Worm (Caenorhabditis elegans) whole organism, L2 larva: ENCODE measurements around the gene irg-4.

Experiments
- C34F6.9 ChIP-seq: fragments of 150-350 bp; optimal IDR thresholded peaks from 2 replicates; lab custom pipeline; 2014; ENCODE audit warnings: missing biosample characterization, missing genetic modification characterization
- F13H6.1 ChIP-seq: sonication (generic microtip); optimal IDR thresholded peaks from 2 replicates; lab custom pipeline; 2016; ENCODE audit warnings: missing genetic modification characterization, missing compliant biosample characterization
- R02D3.7 ChIP-seq: fragments of 150-350 bp; optimal IDR thresholded peaks from 2 replicates; lab custom pipeline; 2014; ENCODE audit warnings: missing biosample characterization, missing genetic modification characterization
- Y55F3AM.14 ChIP-seq: fragments of 200-800 bp; sonication (Bioruptor generic); optimal IDR thresholded peaks from 2 replicates; lab custom pipeline; 2018; ENCODE audit warnings: mild to moderate bottlenecking, missing genetic modification characterization, missing compliant biosample characterization
- ZK546.5 ChIP-seq: sonication (generic microtip); optimal IDR thresholded peaks from 2 replicates; lab custom pipeline; 2017; ENCODE audit warnings: missing biosample characterization, missing genetic modification characterization
- alr-1 ChIP-seq: fragments of 150-350 bp; optimal IDR thresholded peaks from 2 replicates; lab custom pipeline; 2014; ENCODE audit warnings: missing biosample characterization, missing genetic modification characterization
- aly-2 ChIP-seq: fragments of 150-350 bp; optimal IDR thresholded peaks from 2 replicates; lab custom pipeline; 2014; ENCODE audit warnings: missing biosample characterization, missing genetic modification characterization
- ama-1 ChIP-seq: fragments of 150-350 bp; optimal IDR thresholded peaks from 2 replicates; lab custom pipeline; 2018; ENCODE audit warnings: inconsistent platforms
- blmp-1 ChIP-seq: sonication (generic microtip); optimal IDR thresholded peaks from 2 replicates; lab custom pipeline; 2017; ENCODE audit warnings: missing genetic modification characterization, mild to moderate bottlenecking, missing compliant biosample characterization, antibody characterized with exemption, moderate library complexity; ENCODE audit not compliant: insufficient read depth
- ceh-16 ChIP-seq: fragments of 150-350 bp; optimal IDR thresholded peaks from 2 replicates; lab custom pipeline; 2014; ENCODE audit warnings: missing biosample characterization, missing genetic modification characterization
- ceh-82 ChIP-seq: fragments of 150-350 bp; optimal IDR thresholded peaks from 2 replicates; lab custom pipeline; 2014; ENCODE audit warnings: missing biosample characterization, missing genetic modification characterization
- crh-2 ChIP-seq: sonication (generic microtip); optimal IDR thresholded peaks from 2 replicates; lab custom pipeline; 2017; ENCODE audit warnings: missing biosample characterization, missing genetic modification characterization
- dmd-4 ChIP-seq: sonication (generic microtip); optimal IDR thresholded peaks from 2 replicates; lab custom pipeline; 2017; ENCODE audit warnings: missing biosample characterization, missing genetic modification characterization
- egl-27 ChIP-seq: sonication (generic microtip); optimal IDR thresholded peaks from 3 replicates; lab custom pipeline; 2017; ENCODE audit warnings: missing biosample characterization, missing genetic modification reagents, missing genetic modification characterization
- elt-1 ChIP-seq: fragments of 150-350 bp; optimal IDR thresholded peaks from 2 replicates; lab custom pipeline; 2014; ENCODE audit warnings: missing biosample characterization, missing genetic modification characterization
- elt-3 ChIP-seq: sonication (generic microtip); optimal IDR thresholded peaks from 2 replicates; lab custom pipeline; 2017; ENCODE audit warnings: missing biosample characterization, missing genetic modification characterization
- fos-1 ChIP-seq: fragments of 150-350 bp; optimal IDR thresholded peaks from 2 replicates; lab custom pipeline; 2014; ENCODE audit warnings: missing biosample characterization, missing genetic modification characterization
- gmeb-1 ChIP-seq: fragments of 150-350 bp; optimal IDR thresholded peaks from 2 replicates; lab custom pipeline; 2014; ENCODE audit warnings: missing biosample characterization, missing genetic modification characterization
- lin-11 ChIP-seq: fragments of 150-350 bp; sonication (generic microtip); optimal IDR thresholded peaks from 2 replicates; lab custom pipeline; 2014; ENCODE audit warnings: missing biosample characterization, missing genetic modification characterization, inconsistent platforms, mixed read lengths
- lin-13 ChIP-seq: fragments of 150-350 bp; optimal IDR thresholded peaks from 2 replicates; lab custom pipeline; 2014; ENCODE audit warnings: missing biosample characterization, missing genetic modification reagents, missing genetic modification characterization
- lin-39 ChIP-seq: fragments of 150-350 bp; optimal IDR thresholded peaks from 2 replicates; lab custom pipeline; 2014; ENCODE audit warnings: missing biosample characterization, missing genetic modification reagents, missing genetic modification characterization
- lsy-2 ChIP-seq, 2 experiments: fragments of 150-350 bp in 1 of 2; sonication (generic microtip) in 1 of 2; optimal IDR thresholded peaks; 2 replicates each; lab custom pipeline; 2014 to 2017; ENCODE audit warnings: missing biosample characterization in 2 of 2, missing genetic modification characterization in 2 of 2
- mab-5 ChIP-seq: fragments of 150-350 bp; optimal IDR thresholded peaks from 2 replicates; lab custom pipeline; 2014; ENCODE audit warnings: missing biosample characterization, missing genetic modification characterization
- mbf-1 ChIP-seq: sonication (generic microtip); optimal IDR thresholded peaks from 2 replicates; lab custom pipeline; 2017; ENCODE audit warnings: missing biosample characterization, missing genetic modification characterization
- mdl-1 ChIP-seq, 2 experiments: fragments of 150-350 bp in 1 of 2; sonication (generic microtip) in 1 of 2; optimal IDR thresholded peaks; 2 replicates each; lab custom pipeline; 2017; ENCODE audit warnings: missing biosample characterization in 2 of 2, missing genetic modification characterization in 2 of 2
- nhr-10 ChIP-seq: sonication (generic microtip); optimal IDR thresholded peaks from 2 replicates; lab custom pipeline; 2017; ENCODE audit warnings: missing biosample characterization, missing genetic modification characterization
- nhr-11 ChIP-seq: fragments of 150-350 bp; optimal IDR thresholded peaks from 2 replicates; lab custom pipeline; 2014; ENCODE audit warnings: missing biosample characterization, missing genetic modification characterization
- nhr-12 ChIP-seq: fragments of 150-350 bp; optimal IDR thresholded peaks from 2 replicates; lab custom pipeline; 2014; ENCODE audit warnings: missing biosample characterization, missing genetic modification characterization
- nhr-129 ChIP-seq: fragments of 150-350 bp; optimal IDR thresholded peaks from 2 replicates; lab custom pipeline; 2014; ENCODE audit warnings: missing biosample characterization, missing genetic modification characterization
- nhr-21 ChIP-seq: fragments of 150-350 bp; optimal IDR thresholded peaks from 2 replicates; lab custom pipeline; 2014; ENCODE audit warnings: missing biosample characterization, missing genetic modification characterization
- nhr-23 ChIP-seq: fragments of 150-350 bp; optimal IDR thresholded peaks from 2 replicates; lab custom pipeline; 2014; ENCODE audit warnings: missing biosample characterization, missing genetic modification reagents, missing genetic modification characterization
- nhr-237 ChIP-seq: fragments of 150-350 bp; optimal IDR thresholded peaks from 2 replicates; lab custom pipeline; 2014; ENCODE audit warnings: missing biosample characterization, missing genetic modification characterization
- nhr-25 ChIP-seq: fragments of 150-350 bp; sonication (generic microtip); optimal IDR thresholded peaks from 3 replicates; lab custom pipeline; 2014; ENCODE audit warnings: missing biosample characterization, missing genetic modification characterization
- nhr-6 ChIP-seq: fragments of 150-350 bp; optimal IDR thresholded peaks from 2 replicates; lab custom pipeline; 2014; ENCODE audit warnings: missing biosample characterization, missing genetic modification characterization
- nhr-77 ChIP-seq: fragments of 150-350 bp; optimal IDR thresholded peaks from 2 replicates; lab custom pipeline; 2014; ENCODE audit warnings: missing biosample characterization, missing genetic modification characterization
- peb-1 ChIP-seq: fragments of 150-350 bp; optimal IDR thresholded peaks from 2 replicates; lab custom pipeline; 2014; ENCODE audit warnings: missing biosample characterization, missing genetic modification characterization
- sem-4 ChIP-seq: fragments of 150-350 bp; optimal IDR thresholded peaks from 2 replicates; lab custom pipeline; 2014; ENCODE audit warnings: missing biosample characterization, missing genetic modification reagents, missing genetic modification characterization
- skn-1 ChIP-seq: sonication (generic microtip); optimal IDR thresholded peaks from 2 replicates; lab custom pipeline; 2017; ENCODE audit warnings: missing biosample characterization, missing genetic modification characterization
- sma-3 ChIP-seq: sonication (generic microtip); optimal IDR thresholded peaks from 2 replicates; lab custom pipeline; 2016; ENCODE audit warnings: missing genetic modification reagents, missing genetic modification characterization, missing compliant biosample characterization
- sma-9 ChIP-seq, 2 experiments: fragments of 150-350 bp in 1 of 2; sonication (generic microtip) in 1 of 2; optimal IDR thresholded peaks; 2 replicates each; lab custom pipeline; 2014 to 2016; ENCODE audit warnings: missing genetic modification characterization in 2 of 2, mild to moderate bottlenecking in 1 of 2, missing biosample characterization in 1 of 2, missing compliant biosample characterization in 1 of 2, missing genetic modification reagents in 1 of 2, moderate library complexity in 1 of 2
- snpc-4 ChIP-seq: fragments of 150-350 bp; optimal IDR thresholded peaks from 2 replicates; lab custom pipeline; 2014; ENCODE audit warnings: missing biosample characterization, missing genetic modification characterization
- unc-39 ChIP-seq: fragments of 150-350 bp; optimal IDR thresholded peaks from 2 replicates; lab custom pipeline; 2014; ENCODE audit warnings: missing biosample characterization, missing genetic modification characterization
- unc-55 ChIP-seq: fragments of 150-350 bp; sonication (generic microtip); optimal IDR thresholded peaks from 3 replicates; lab custom pipeline; 2014; ENCODE audit warnings: missing biosample characterization, missing genetic modification reagents, missing genetic modification characterization
- unc-62 ChIP-seq: fragments of 150-350 bp; optimal IDR thresholded peaks from 2 replicates; lab custom pipeline; 2014; ENCODE audit warnings: missing biosample characterization, missing genetic modification reagents, missing genetic modification characterization
- zag-1 ChIP-seq: fragments of 150-350 bp; optimal IDR thresholded peaks from 2 replicates; lab custom pipeline; 2014; ENCODE audit warnings: missing biosample characterization, missing genetic modification characterization
- ztf-1 ChIP-seq: fragments of 200-800 bp; sonication (Bioruptor generic); conservative IDR thresholded peaks from 2 replicates; pipeline ENCODE4 v1.3.6; 2022; ENCODE audit warnings: missing genetic modification characterization, missing compliant biosample characterization
- ztf-4 ChIP-seq: fragments of 150-350 bp; optimal IDR thresholded peaks from 2 replicates; lab custom pipeline; 2014; ENCODE audit warnings: missing biosample characterization, missing genetic modification characterization

Gene irg-4

DNA sequence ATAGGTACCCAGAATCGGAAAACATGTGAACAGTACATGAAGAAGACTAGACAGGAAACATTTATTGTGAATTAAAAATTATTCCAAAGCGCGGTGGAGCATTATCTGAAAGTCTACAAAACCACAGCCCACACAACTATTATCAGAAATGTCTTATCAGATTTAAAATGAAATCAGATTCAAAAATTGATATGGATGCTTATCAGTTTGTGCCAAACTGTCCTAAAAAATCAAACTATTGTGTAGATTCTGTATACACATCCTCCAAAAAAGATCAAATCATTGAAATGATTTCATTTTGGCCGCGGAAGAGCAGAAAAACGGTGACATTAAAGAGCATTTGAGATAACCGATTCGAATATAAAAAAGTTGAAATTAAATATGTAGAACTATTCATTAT is at the start of gene irg-4:
TSS of gene irg-4 (plus strand) at position 392 of the 400 bp plus-strand sequence.
- TF ChIP-seq crh-2 (tag; lab: Kevin White, UChicago): peak; percentile 36
- TF ChIP-seq ceh-16 (tag; lab: Kevin White, UChicago): no peak
- no peak for TF ChIP-seq ceh-82 (tag; lab: Kevin White, UChicago)
- TF ChIP-seq nhr-25 (tag; lab: Kevin White, UChicago): no peak
- TF ChIP-seq fos-1: peak; percentile 83
- TF ChIP-seq blmp-1 (tag; lab: Kevin White, UChicago): no peak
- TF ChIP-seq sma-9 (GFP tag; optimal IDR thresholded peaks at IDR 0.05; lab: Kevin White, UChicago): no peak
- TF ChIP-seq sma-9 (tag; optimal IDR thresholded peaks at IDR 0.05; lab: Kevin White, UChicago): no peak
- TF ChIP-seq, all 48 proteins: peak for 2

- TF ChIP-seq crh-2 (tag; lab: Kevin White, UChicago) (no peak), nhr-129 (peak; percentile 0)
Measured at ce11 chrIV:12389951-12390350, 45.7 kb upstream of the irg-4 start, which contains the start of gene spe-45. Gene spe-45, minus strand, starts transcription at chrIV:12390095.

ce11 chrIV:12391003-12391637 is 44.5 kb upstream of the irg-4 start, which contains the start of the genes rps-23 and dpm-3:
Gene rps-23, minus strand, starts transcription at chrIV:12391053.
Gene dpm-3, plus strand, starts transcription at chrIV:12391587.
- TF ChIP-seq nhr-23 (no peak), mdl-1 (tag; optimal IDR thresholded peaks at IDR 0.05; lab: Kevin White, UChicago) (peak; percentile 33 to 49), nhr-77 (peak; percentile 50), nhr-6 (tag; lab: Kevin White, UChicago) (peak; percentile 76), nhr-10 (tag; lab: Kevin White, UChicago) (no peak), sem-4 (tag; lab: Kevin White, UChicago) (peak; percentile 88), ama-1 (lab: Kevin White, UChicago) (peak; percentile 25), alr-1 (tag; lab: Kevin White, UChicago) (no peak), lsy-2 (tag; optimal IDR thresholded peaks at IDR 0.05; lab: Kevin White, UChicago) (peak; percentile 99 to 100), crh-2 (tag; lab: Kevin White, UChicago) (peak; percentile 96), egl-27 (tag; lab: Kevin White, UChicago) (peak; percentile 73), lin-11 (tag; lab: Kevin White, UChicago) (peak; percentile 97), blmp-1 (tag; lab: Kevin White, UChicago) (peak; percentile 75), Y55F3AM.14 (GFP tag; lab: Kevin White, UChicago) (peak; percentile 73), skn-1 (tag; lab: Kevin White, UChicago) (peak; percentile 75), ztf-1 (GFP tag; lab: Robert Waterston, UW) (no peak), sma-3 (GFP tag; lab: Kevin White, UChicago) (peak; percentile 95), R02D3.7 (tag; lab: Kevin White, UChicago) (peak; percentile 51), elt-1 (tag; lab: Kevin White, UChicago) (no peak), ceh-82 (tag; lab: Kevin White, UChicago) (peak; percentile 90), sma-9 (GFP tag; optimal IDR thresholded peaks at IDR 0.05; lab: Kevin White, UChicago) (peak; percentile 93), sma-9 (tag; optimal IDR thresholded peaks at IDR 0.05; lab: Kevin White, UChicago) (no peak), snpc-4 (tag; lab: Kevin White, UChicago) (peak; percentile 79), nhr-12 (tag; lab: Kevin White, UChicago) (no peak), unc-39 (tag; lab: Kevin White, UChicago) (no peak), nhr-25 (tag; lab: Kevin White, UChicago) (peak; percentile 93), fos-1 (peak; percentile 81), gmeb-1 (tag; lab: Kevin White, UChicago) (peak; percentile 92), unc-62 (GFP tag; lab: Kevin White, UChicago) (no peak), peb-1 (tag; lab: Kevin White, UChicago) (no peak), zag-1 (tag; lab: Kevin White, UChicago) (peak; percentile 61), mbf-1 (no peak), lin-13 (GFP tag; lab: Kevin White, UChicago) (peak; percentile 96), nhr-129 (peak; percentile 99), C34F6.9 (tag; lab: Kevin White, UChicago) (peak; percentile 96), unc-55 (GFP tag; lab: Kevin White, UChicago) (peak; percentile 98), F13H6.1 (tag; lab: Kevin White, UChicago) (peak; percentile 89), nhr-237 (peak; percentile 62), nhr-11 (peak; percentile 11), mab-5 (tag; lab: Kevin White, UChicago) (peak; percentile 80), elt-3 (tag; lab: Kevin White, UChicago) (no peak), ztf-4 (tag; lab: Kevin White, UChicago) (peak; percentile 86), ceh-16 (tag; lab: Kevin White, UChicago) (peak; percentile 8), aly-2 (tag; lab: Kevin White, UChicago) (no peak), nhr-21 (tag; lab: Kevin White, UChicago) (peak; percentile 88), ZK546.5 (tag; lab: Kevin White, UChicago) (peak; percentile 98), dmd-4 (tag; lab: Kevin White, UChicago) (no peak), lin-39 (tag; lab: Kevin White, UChicago) (no peak)
